Worm (Caenorhabditis elegans) whole organism, mixed stage, embryonic: ENCODE results near the gene Y41C4A.11.

Experiments used
- M03D4.4 ChIP-seq: sonication (generic microtip); optimal IDR thresholded peaks from 2 replicates; lab custom pipeline; 2017; ENCODE audit warnings: mild to moderate bottlenecking, missing genetic modification characterization, missing compliant biosample characterization
- bed-3 ChIP-seq: fragments of 200-800 bp; sonication (Bioruptor generic); optimal IDR thresholded peaks from 3 replicates; lab custom pipeline; 2018; ENCODE audit warnings: mild to moderate bottlenecking, missing genetic modification characterization, moderate library complexity, missing compliant biosample characterization
- blmp-1 ChIP-seq: fragments of 150-350 bp; optimal IDR thresholded peaks from 2 replicates; lab custom pipeline; 2014; ENCODE audit warnings: missing biosample characterization, missing genetic modification characterization
- ceh-39 ChIP-seq: fragments of 150-350 bp; optimal IDR thresholded peaks from 2 replicates; lab custom pipeline; 2014; ENCODE audit warnings: missing biosample characterization, missing genetic modification characterization
- ceh-43 ChIP-seq: fragments of 200-800 bp; sonication (Bioruptor generic); optimal IDR thresholded peaks from 2 replicates; lab custom pipeline; 2018; ENCODE audit warnings: mild to moderate bottlenecking, missing genetic modification characterization, moderate library complexity, missing compliant biosample characterization
- ceh-83 ChIP-seq: fragments of 200-800 bp; sonication (Bioruptor generic); optimal IDR thresholded peaks from 2 replicates; lab custom pipeline; 2018; ENCODE audit warnings: mild to moderate bottlenecking, missing genetic modification characterization, missing compliant biosample characterization
- ces-1 ChIP-seq: fragments of 150-350 bp; optimal IDR thresholded peaks from 2 replicates; lab custom pipeline; 2014; ENCODE audit warnings: missing biosample characterization, missing genetic modification reagents, missing genetic modification characterization
- cnd-1 ChIP-seq: fragments of 200-800 bp; sonication (Bioruptor generic); optimal IDR thresholded peaks from 2 replicates; lab custom pipeline; 2018; ENCODE audit warnings: mild to moderate bottlenecking, missing genetic modification characterization, missing compliant biosample characterization
- drap-1 ChIP-seq: fragments of 200-800 bp; sonication (Bioruptor generic); optimal IDR thresholded peaks from 3 replicates; lab custom pipeline; 2018; ENCODE audit warnings: mild to moderate bottlenecking, missing genetic modification characterization, missing compliant biosample characterization
- elt-1 ChIP-seq: sonication (generic microtip); optimal IDR thresholded peaks from 2 replicates; lab custom pipeline; 2017; ENCODE audit warnings: missing genetic modification characterization, mild to moderate bottlenecking, missing compliant biosample characterization, antibody characterized with exemption, moderate library complexity, borderline replicate concordance; ENCODE audit not compliant: insufficient read depth
- elt-3 ChIP-seq: fragments of 150-350 bp; optimal IDR thresholded peaks from 2 replicates; lab custom pipeline; 2014; ENCODE audit warnings: missing biosample characterization, missing genetic modification characterization
- flh-1 ChIP-seq: fragments of 200-800 bp; sonication (Bioruptor generic); optimal IDR thresholded peaks from 2 replicates; lab custom pipeline; 2018; ENCODE audit warnings: mild to moderate bottlenecking, missing genetic modification characterization, moderate library complexity, missing compliant biosample characterization
- ham-2 ChIP-seq: fragments of 200-800 bp; sonication (Bioruptor generic); optimal IDR thresholded peaks from 2 replicates; lab custom pipeline; 2018; ENCODE audit warnings: mild to moderate bottlenecking, missing genetic modification characterization, missing compliant biosample characterization
- hlh-1 ChIP-seq: fragments of 150-350 bp; optimal IDR thresholded peaks from 2 replicates; lab custom pipeline; 2014; ENCODE audit warnings: missing biosample characterization, missing genetic modification reagents, missing genetic modification characterization
- lin-32 ChIP-seq: fragments of 200-800 bp; sonication (Bioruptor generic); optimal IDR thresholded peaks from 2 replicates; lab custom pipeline; 2018; ENCODE audit warnings: mild to moderate bottlenecking, missing genetic modification characterization, missing compliant biosample characterization
- lsy-2 ChIP-seq: fragments of 150-350 bp; optimal IDR thresholded peaks from 2 replicates; lab custom pipeline; 2014; ENCODE audit warnings: missing biosample characterization, missing genetic modification characterization
- mep-1 ChIP-seq: fragments of 150-350 bp; optimal IDR thresholded peaks from 2 replicates; lab custom pipeline; 2017; ENCODE audit warnings: missing biosample characterization, missing genetic modification reagents, missing genetic modification characterization, inconsistent platforms
- mls-2 ChIP-seq: sonication (generic microtip); optimal IDR thresholded peaks from 2 replicates; lab custom pipeline; 2016; ENCODE audit warnings: mild to moderate bottlenecking, missing genetic modification characterization, moderate library complexity, missing compliant biosample characterization
- nhr-12 ChIP-seq: fragments of 150-350 bp; optimal IDR thresholded peaks from 2 replicates; lab custom pipeline; 2014; ENCODE audit warnings: missing biosample characterization, missing genetic modification characterization
- nhr-2 ChIP-seq: fragments of 150-350 bp; optimal IDR thresholded peaks from 2 replicates; lab custom pipeline; 2014; ENCODE audit warnings: missing biosample characterization, missing genetic modification characterization
- nhr-237 ChIP-seq: fragments of 150-350 bp; optimal IDR thresholded peaks from 2 replicates; lab custom pipeline; 2014; ENCODE audit warnings: missing biosample characterization, missing genetic modification characterization
- nhr-28 ChIP-seq: fragments of 150-350 bp; optimal IDR thresholded peaks from 2 replicates; lab custom pipeline; 2014; ENCODE audit warnings: missing biosample characterization, missing genetic modification characterization
- nhr-76 ChIP-seq: sonication (generic microtip); optimal IDR thresholded peaks from 2 replicates; lab custom pipeline; 2017; ENCODE audit warnings: missing biosample characterization, missing genetic modification characterization
- pha-4 ChIP-seq: fragments of 150-350 bp; optimal IDR thresholded peaks from 2 replicates; lab custom pipeline; 2018; ENCODE audit warnings: missing biosample characterization, missing genetic modification reagents, missing genetic modification characterization
- sem-2 ChIP-seq: fragments of 200-800 bp; sonication (Bioruptor generic); optimal IDR thresholded peaks from 2 replicates; lab custom pipeline; 2018; ENCODE audit warnings: mild to moderate bottlenecking, missing genetic modification characterization, missing compliant biosample characterization
- snpc-4 ChIP-seq: fragments of 150-350 bp; optimal IDR thresholded peaks from 2 replicates; lab custom pipeline; 2014; ENCODE audit warnings: missing biosample characterization, missing genetic modification characterization
- sptf-1 ChIP-seq: sonication (generic microtip); optimal IDR thresholded peaks from 2 replicates; lab custom pipeline; 2017; ENCODE audit warnings: mild to moderate bottlenecking, missing genetic modification characterization, moderate library complexity, missing compliant biosample characterization
- tbx-8 ChIP-seq: fragments of 200-800 bp; sonication (Bioruptor generic); optimal IDR thresholded peaks from 2 replicates; lab custom pipeline; 2018; ENCODE audit warnings: mild to moderate bottlenecking, missing genetic modification characterization, moderate library complexity, missing compliant biosample characterization
- unc-39 ChIP-seq: fragments of 150-350 bp; optimal IDR thresholded peaks from 2 replicates; lab custom pipeline; 2014; ENCODE audit warnings: missing biosample characterization, missing genetic modification characterization
- unc-62 ChIP-seq: fragments of 150-350 bp; optimal IDR thresholded peaks from 2 replicates; lab custom pipeline; 2014; ENCODE audit warnings: missing biosample characterization, missing genetic modification reagents, missing genetic modification characterization
- zip-8 ChIP-seq: fragments of 150-350 bp; optimal IDR thresholded peaks from 2 replicates; lab custom pipeline; 2014; ENCODE audit warnings: missing biosample characterization, missing genetic modification characterization
- ztf-11 ChIP-seq: fragments of 150-350 bp; optimal IDR thresholded peaks from 2 replicates; lab custom pipeline; 2014; ENCODE audit warnings: missing biosample characterization, missing genetic modification characterization

Gene Y41C4A.11

DNA sequence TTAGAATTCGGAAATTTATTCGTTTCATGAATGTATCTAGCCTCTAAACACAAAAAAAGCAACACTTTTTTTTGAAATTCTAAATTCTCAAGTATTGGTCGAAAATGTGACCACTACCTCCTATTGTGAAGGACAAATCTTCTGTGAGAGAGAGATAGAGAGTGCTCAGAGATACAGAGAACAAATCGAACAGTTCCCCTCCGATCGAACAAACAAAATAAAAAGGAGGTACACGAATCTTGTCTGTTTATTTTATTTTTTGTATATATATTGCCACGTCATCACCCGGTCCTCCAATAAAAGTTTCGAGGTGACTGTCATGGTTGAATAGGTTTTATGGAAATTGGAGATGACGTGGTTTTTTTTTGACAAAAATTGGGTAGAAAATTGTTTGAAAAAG lies 21.2 kb downstream of the Y41C4A.11 start:
- TF ChIP-seq hlh-1 (tag; lab: Kevin White, UChicago) (no peak), flh-1 (no peak), blmp-1 (tag; lab: Kevin White, UChicago) (no peak), ham-2 (GFP tag; lab: Kevin White, UChicago) (no peak), nhr-76 (no peak), drap-1 (GFP tag; lab: Kevin White, UChicago) (no peak), nhr-2 (tag; lab: Kevin White, UChicago) (no peak), nhr-237 (tag; lab: Kevin White, UChicago) (no peak), lin-32 (GFP tag; lab: Kevin White, UChicago) (no peak)
- TF ChIP-seq, all 35 proteins: peak for 0

DNA sequence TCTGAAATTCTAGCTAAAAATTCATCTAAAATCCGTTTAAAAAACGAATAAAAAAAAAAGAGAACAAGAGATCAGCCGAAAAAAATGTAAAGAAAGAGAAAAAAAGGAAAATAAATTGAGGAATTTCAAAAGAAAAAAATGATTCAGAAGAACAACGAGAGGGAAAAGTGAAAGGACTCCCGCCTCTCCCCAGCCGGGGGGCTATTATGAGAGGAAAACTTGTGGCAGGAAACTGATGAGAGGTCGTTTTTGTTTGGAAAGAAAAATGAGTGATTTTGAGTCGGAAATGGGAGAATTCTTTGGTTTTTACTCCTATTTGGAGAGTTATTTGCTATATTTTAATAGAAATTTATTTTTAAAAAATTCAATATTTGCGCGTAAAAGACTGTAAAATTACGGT lies 22.5 kb downstream of the Y41C4A.11 start:
- TF ChIP-seq blmp-1 (tag; lab: Kevin White, UChicago) (no peak), unc-62 (GFP tag; lab: Kevin White, UChicago) (no peak), ham-2 (GFP tag; lab: Kevin White, UChicago) (no peak), nhr-28 (tag; lab: Kevin White, UChicago) (no peak), ceh-39 (tag; lab: Kevin White, UChicago) (no peak), ces-1 (GFP tag; lab: Kevin White, UChicago) (no peak), sem-2 (GFP tag; lab: Kevin White, UChicago) (no peak), tbx-8 (GFP tag; lab: Kevin White, UChicago) (no peak), ceh-43 (no peak), elt-3 (no peak), nhr-2 (tag; lab: Kevin White, UChicago) (no peak), elt-1 (no peak), lsy-2 (no peak), lin-32 (GFP tag; lab: Kevin White, UChicago) (no peak), nhr-237 (tag; lab: Kevin White, UChicago) (no peak)

DNA sequence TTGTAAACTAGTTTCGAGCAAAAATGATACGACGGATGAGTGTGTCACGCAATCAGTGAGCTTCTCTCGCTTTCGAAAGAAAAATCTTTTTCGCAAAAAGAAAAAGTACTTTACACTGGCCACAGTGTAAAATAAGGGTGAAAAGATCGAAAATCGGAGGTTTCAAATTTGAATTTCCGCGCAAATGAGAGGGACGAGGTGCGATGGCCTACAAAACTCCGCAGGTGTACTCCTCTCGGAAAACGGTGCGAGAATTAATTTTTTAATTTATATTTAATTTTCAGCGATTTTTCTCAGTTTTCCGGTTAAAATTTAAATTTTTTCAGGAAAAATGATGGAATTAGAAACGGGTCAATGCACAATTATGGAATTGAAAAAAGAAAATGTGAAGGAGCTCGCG lies 27.1 kb downstream of the Y41C4A.11 start, which contains the start of gene mrt-2:
mrt-2 (plus strand) TSS at position 49 of the 400 bp plus-strand sequence.
- peak; percentile 7 for TF ChIP-seq pha-4 (tag; lab: Kevin White, UChicago)
- TF ChIP-seq ztf-11 = no peak
- peak; percentile 34 for TF ChIP-seq nhr-237 (tag; lab: Kevin White, UChicago)
- TF ChIP-seq ceh-39 (tag; lab: Kevin White, UChicago) = no peak
- TF ChIP-seq ceh-83 (GFP tag; lab: Kevin White, UChicago) = no peak
- peak; percentile 45 for TF ChIP-seq mep-1 (tag; lab: Kevin White, UChicago)
- TF ChIP-seq ces-1 (GFP tag; lab: Kevin White, UChicago) = peak; percentile 53
- TF ChIP-seq lsy-2 = peak; percentile 69
- TF ChIP-seq sptf-1 = peak; percentile 29
- peak; percentile 2 for TF ChIP-seq drap-1 (GFP tag; lab: Kevin White, UChicago)
- no peak for TF ChIP-seq tbx-8 (GFP tag; lab: Kevin White, UChicago)
- peak; percentile 32 for TF ChIP-seq hlh-1 (tag; lab: Kevin White, UChicago)
- TF ChIP-seq, all 35 proteins: peak for 8

DNA sequence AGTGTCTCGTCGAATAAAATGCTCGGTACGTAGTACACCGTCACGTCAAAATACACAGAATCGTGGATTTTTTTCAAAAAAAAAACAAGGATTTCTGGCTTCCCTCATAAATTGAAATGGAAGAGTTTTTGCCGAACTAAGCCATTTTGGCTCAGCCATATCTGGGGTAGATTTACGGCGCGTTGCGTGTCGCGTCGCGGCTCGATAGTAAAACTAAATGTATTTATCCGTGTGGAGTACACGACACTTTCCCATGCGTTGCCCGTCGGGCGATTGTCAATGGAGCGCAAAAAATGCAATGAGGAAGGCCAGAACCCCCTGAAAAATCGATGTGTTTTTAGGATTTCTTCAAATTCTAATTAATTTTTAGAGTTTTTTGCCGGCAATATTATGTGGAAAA lies 30.6 kb downstream of the Y41C4A.11 start:
- TF ChIP-seq M03D4.4 (tag; lab: Kevin White, UChicago) (no peak), bed-3 (GFP tag; lab: Kevin White, UChicago) (no peak), blmp-1 (tag; lab: Kevin White, UChicago) (no peak), nhr-12 (no peak), ham-2 (GFP tag; lab: Kevin White, UChicago) (no peak), lin-32 (GFP tag; lab: Kevin White, UChicago) (no peak), flh-1 (no peak), unc-39 (tag; lab: Kevin White, UChicago) (no peak), ces-1 (GFP tag; lab: Kevin White, UChicago) (no peak), nhr-28 (tag; lab: Kevin White, UChicago) (no peak), ztf-11 (no peak), ceh-39 (tag; lab: Kevin White, UChicago) (no peak), drap-1 (GFP tag; lab: Kevin White, UChicago) (no peak), unc-62 (GFP tag; lab: Kevin White, UChicago) (no peak), snpc-4 (no peak), cnd-1 (no peak), mep-1 (tag; lab: Kevin White, UChicago) (no peak), elt-1 (no peak), mls-2 (no peak), zip-8 (tag; lab: Kevin White, UChicago) (no peak)
